Fruit fly (Drosophila melanogaster): ENCODE data around the gene CG12355.

Gene CG12355

DNA sequence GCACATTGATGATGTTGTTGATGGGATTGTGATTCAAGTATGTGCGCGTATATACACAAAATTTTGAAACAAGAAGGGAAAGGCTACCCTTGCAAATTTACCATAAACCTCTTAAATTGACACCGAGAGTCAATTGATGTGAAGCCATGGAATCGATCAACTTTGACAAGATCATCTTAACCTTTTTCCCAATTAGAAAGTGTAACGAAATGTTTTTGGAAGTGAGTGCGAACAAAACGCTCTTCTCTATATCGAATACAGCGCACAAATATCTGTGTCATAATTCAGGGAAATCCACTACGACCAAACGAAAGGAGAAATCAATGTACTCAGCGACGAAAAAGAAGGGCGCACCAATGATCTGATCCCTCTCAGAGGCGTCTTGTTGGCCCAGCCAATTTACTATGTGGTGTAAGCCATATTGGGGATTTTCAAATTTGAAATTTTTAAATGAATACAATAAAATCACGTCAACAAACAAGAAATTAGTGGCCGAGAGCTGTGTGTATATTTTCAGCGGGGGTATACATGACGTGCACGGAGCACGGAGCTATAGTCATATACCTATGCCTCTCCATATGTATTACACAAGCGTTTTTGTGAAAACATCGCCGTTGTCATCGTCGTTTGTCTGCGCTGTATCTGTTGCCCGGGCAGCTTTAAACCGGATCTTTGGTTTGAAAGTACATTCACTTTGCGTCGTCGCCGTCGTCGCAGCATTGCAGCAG lies 38.2 kb upstream of the CG12355 start (continued):
- TF ChIP-seq Meics (GFP tag; optimal IDR thresholded peaks at IDR 0.05) (no peak), bcd (GFP tag; optimal IDR thresholded peaks at IDR 0.05) (peak; percentile 28), Nf-YA (GFP tag; IDR thresholded peaks at IDR 0.05) (no peak), Drgx (GFP tag; IDR thresholded peaks at IDR 0.05) (peak; percentile 61; the same call in 1 of the 2 replicates), fru (optimal IDR thresholded peaks at IDR 0.05) (no peak), CG1529 (GFP tag; optimal IDR thresholded peaks at IDR 0.05) (peak; percentile 3), usp (GFP tag; optimal IDR thresholded peaks at IDR 0.05) (no peak), CG17361 (GFP tag; IDR thresholded peaks at IDR 0.05) (no peak), NFAT (GFP tag; IDR thresholded peaks at IDR 0.05) (0 out of 2 replicates have a peak, but pooled peaks have one; percentile 48), unpg (GFP tag; optimal IDR thresholded peaks at IDR 0.05) (peak; percentile 41), nom (GFP tag; optimal IDR thresholded peaks at IDR 0.05) (peak; percentile 35), CTCF (GFP tag; optimal IDR thresholded peaks at IDR 0.05) (no peak), Atf-2 (GFP tag; optimal IDR thresholded peaks at IDR 0.05) (no peak), CG16813 (GFP tag; IDR thresholded peaks at IDR 0.05; ENCODE audit: partially characterized antibody) (no peak), pnt (GFP tag; optimal IDR thresholded peaks at IDR 0.05) (peak; percentile 12), CG2678 (tag; optimal IDR thresholded peaks at IDR 0.05) (peak; percentile 44), CG3281 (GFP tag; optimal IDR thresholded peaks at IDR 0.05) (peak; percentile 26), CG15073 (GFP tag; optimal IDR thresholded peaks at IDR 0.05) (no peak), Kr (GFP tag; optimal IDR thresholded peaks at IDR 0.05) (no peak), Dip3 (GFP tag; optimal IDR thresholded peaks at IDR 0.05) (peak; percentile 32), CG11247 (GFP tag; IDR thresholded peaks at IDR 0.05) (peak; percentile 14; the same call in 1 of the 2 replicates), maf-S (GFP tag; optimal IDR thresholded peaks at IDR 0.05) (no peak), btn (GFP tag; optimal IDR thresholded peaks at IDR 0.05) (peak; percentile 37), D (optimal IDR thresholded peaks at IDR 0.05) (no peak), D (GFP tag; optimal IDR thresholded peaks at IDR 0.05) (no peak), Lpt (GFP tag; optimal IDR thresholded peaks at IDR 0.05) (no peak), Elba2 (GFP tag; optimal IDR thresholded peaks at IDR 0.05) (no peak), Gsc (GFP tag; IDR thresholded peaks at IDR 0.05) (no peak), sd (tag; optimal IDR thresholded peaks at IDR 0.05) (no peak), Hsf (GFP tag; optimal IDR thresholded peaks at IDR 0.05) (no peak), D19A (tag; optimal IDR thresholded peaks at IDR 0.05) (peak; percentile 75), CG3995 (GFP tag; optimal IDR thresholded peaks at IDR 0.05) (peak; percentile 23), amos (GFP tag; IDR thresholded peaks at IDR 0.05; ENCODE audit: partially characterized antibody) (no peak), Ptx1 (GFP tag; IDR thresholded peaks at IDR 0.05) (peak; percentile 36; the same call in 1 of the 2 replicates), lilli (GFP tag; optimal IDR thresholded peaks at IDR 0.05) (peak; percentile 29), bigmax (GFP tag; optimal IDR thresholded peaks at IDR 0.05) (no peak), lmd (GFP tag; IDR thresholded peaks at IDR 0.05) (peak; percentile 16; the same call in 1 of the 2 replicates), onecut (GFP tag; IDR thresholded peaks at IDR 0.05) (no peak), HHEX (GFP tag; optimal IDR thresholded peaks at IDR 0.05) (peak; percentile 40), tio (GFP tag; optimal IDR thresholded peaks at IDR 0.05) (no peak), CG2875 (GFP tag; optimal IDR thresholded peaks at IDR 0.05) (peak; percentile 32), cas (GFP tag; IDR thresholded peaks at IDR 0.05) (0 out of 2 replicates have a peak, but pooled peaks have one; percentile 5), Antp (GFP tag; optimal IDR thresholded peaks at IDR 0.05) (peak; percentile 38), CG4360 (GFP tag; IDR thresholded peaks at IDR 0.05) (0 out of 2 replicates have a peak, but pooled peaks have one; percentile 26), MBD-R2 (GFP tag; IDR thresholded peaks at IDR 0.05) (no peak; the same call in 1 of the 2 replicates), Optix (GFP tag; IDR thresholded peaks at IDR 0.05) (peak; percentile 41; the same call in 1 of the 3 replicates), CG12219 (GFP tag; optimal IDR thresholded peaks at IDR 0.05) (peak; percentile 19), ara (GFP tag; IDR thresholded peaks at IDR 0.05) (peak; percentile 59), nmo (GFP tag; optimal IDR thresholded peaks at IDR 0.05) (peak; percentile 32), tgo (GFP tag; IDR thresholded peaks at IDR 0.05) (no peak), Fer2 (tag; optimal IDR thresholded peaks at IDR 0.05) (no peak), zfh2 (GFP tag; optimal IDR thresholded peaks at IDR 0.05) (peak; percentile 50)
